Fruit fly (Drosophila melanogaster) whole organism, pupa: Measurements from ENCODE around the gene Gr94a.

Experiments
- CG10348 ChIP-seq: fragments of 200-800 bp; sonication (Bioruptor generic); IDR thresholded peaks from 2 replicates; pipeline ENCODE4 v1.3.6; 2022; ENCODE audit warnings: missing biosample characterization, missing genetic modification characterization
- CG12605 ChIP-seq: fragments of 200-800 bp; sonication (Bioruptor generic); IDR thresholded peaks from 2 replicates; pipeline ENCODE4 v1.3.6; 2022; ENCODE audit warnings: missing biosample characterization, missing genetic modification characterization
- CG13204 ChIP-seq: fragments of 200-800 bp; sonication (Bioruptor generic); optimal IDR thresholded peaks from 2 replicates; lab custom pipeline; 2018; ENCODE audit warnings: missing biosample characterization, mild to moderate bottlenecking, missing genetic modification characterization, moderate library complexity
- CG15710 ChIP-seq: fragments of 200-800 bp; sonication (Bioruptor generic); optimal IDR thresholded peaks from 2 replicates; lab custom pipeline; 2018; ENCODE audit warnings: missing biosample characterization, mild to moderate bottlenecking, missing genetic modification characterization, moderate library complexity
- CG8159 ChIP-seq: fragments of 200-800 bp; sonication (Bioruptor generic); optimal IDR thresholded peaks from 3 replicates; lab custom pipeline; 2018; ENCODE audit warnings: missing biosample characterization, mild to moderate bottlenecking, missing genetic modification characterization, moderate library complexity
- CG8301 ChIP-seq: fragments of 200-800 bp; sonication (Bioruptor generic); optimal IDR thresholded peaks from 2 replicates; lab custom pipeline; 2018; ENCODE audit warnings: missing biosample characterization, mild to moderate bottlenecking, missing genetic modification characterization
- CG9948 ChIP-seq: fragments of 200-800 bp; sonication (Bioruptor generic); optimal IDR thresholded peaks from 2 replicates; lab custom pipeline; 2018; ENCODE audit warnings: missing biosample characterization, mild to moderate bottlenecking, missing genetic modification characterization, moderate library complexity
- EcR ChIP-seq: fragments of 200-800 bp; sonication (Bioruptor generic); optimal IDR thresholded peaks from 3 replicates; lab custom pipeline; 2019; ENCODE audit warnings: missing biosample characterization, missing genetic modification characterization, mild to moderate bottlenecking, moderate library complexity, missing genetic modification reagents
- Pif1A ChIP-seq: fragments of 200-800 bp; sonication (Bioruptor generic); optimal IDR thresholded peaks from 3 replicates; lab custom pipeline; 2016; ENCODE audit warnings: missing biosample characterization, missing genetic modification characterization
- Pif1B ChIP-seq: fragments of 200-800 bp; sonication (Bioruptor generic); optimal IDR thresholded peaks from 3 replicates; lab custom pipeline; 2016; ENCODE audit warnings: missing biosample characterization, missing genetic modification characterization
- Snoo ChIP-seq: fragments of 200-800 bp; sonication (Bioruptor generic); optimal IDR thresholded peaks from 3 replicates; lab custom pipeline; 2017; ENCODE audit warnings: missing biosample characterization, mild to moderate bottlenecking, missing genetic modification characterization, inconsistent platforms
- gl ChIP-seq: fragments of 200-800 bp; sonication (Bioruptor generic); optimal IDR thresholded peaks from 2 replicates; lab custom pipeline; 2018; ENCODE audit warnings: missing biosample characterization, mild to moderate bottlenecking, missing genetic modification characterization
- rn ChIP-seq: fragments of 200-800 bp; sonication (Bioruptor generic); IDR thresholded peaks from 2 replicates; pipeline ENCODE4 v1.3.6; 2022; ENCODE audit warnings: missing biosample characterization, missing genetic modification characterization

- TF ChIP-seq EcR (GFP tag; lab: Kevin White, UChicago): no peak
- TF ChIP-seq gl: no peak
- no peak for TF ChIP-seq CG8301 (tag; lab: Kevin White, UChicago)
- TF ChIP-seq Snoo (tag; lab: Kevin White, UChicago): no peak
- TF ChIP-seq CG13204 (GFP tag; lab: Kevin White, UChicago): no peak
- TF ChIP-seq Pif1B (GFP tag; lab: Kevin White, UChicago): no peak
- TF ChIP-seq CG10348 (GFP tag; lab: Robert Waterston, UW): no peak
- no peak for TF ChIP-seq Pif1A (GFP tag; lab: Kevin White, UChicago)
- no peak for TF ChIP-seq CG9948
- no peak for TF ChIP-seq CG15710
- TF ChIP-seq CG12605 (GFP tag; lab: Robert Waterston, UW): no peak
- no peak for TF ChIP-seq rn (GFP tag; lab: Robert Waterston, UW)
- no peak for TF ChIP-seq CG8159 (tag; lab: Kevin White, UChicago)
These were observed 4.6 kb downstream of the Gr94a start for dm6 chr3R:23056113-23056512.
